Worm (Caenorhabditis elegans): ENCODE measurements around the gene Y55B1AR.2.

- TF ChIP-seq unc-39 (tag; optimal IDR thresholded peaks at IDR 0.05) = no peak
- TF ChIP-seq unc-62 (GFP tag; optimal IDR thresholded peaks at IDR 0.05) = no peak
These were observed 32.8 kb upstream of the Y55B1AR.2 start, which contains the start of gene T19C3.6 for ce11 chrIII:631421-631820.
